Fruit fly (Drosophila melanogaster): ENCODE data around the gene JMJD6.

The JMJD6 gene

DNA sequence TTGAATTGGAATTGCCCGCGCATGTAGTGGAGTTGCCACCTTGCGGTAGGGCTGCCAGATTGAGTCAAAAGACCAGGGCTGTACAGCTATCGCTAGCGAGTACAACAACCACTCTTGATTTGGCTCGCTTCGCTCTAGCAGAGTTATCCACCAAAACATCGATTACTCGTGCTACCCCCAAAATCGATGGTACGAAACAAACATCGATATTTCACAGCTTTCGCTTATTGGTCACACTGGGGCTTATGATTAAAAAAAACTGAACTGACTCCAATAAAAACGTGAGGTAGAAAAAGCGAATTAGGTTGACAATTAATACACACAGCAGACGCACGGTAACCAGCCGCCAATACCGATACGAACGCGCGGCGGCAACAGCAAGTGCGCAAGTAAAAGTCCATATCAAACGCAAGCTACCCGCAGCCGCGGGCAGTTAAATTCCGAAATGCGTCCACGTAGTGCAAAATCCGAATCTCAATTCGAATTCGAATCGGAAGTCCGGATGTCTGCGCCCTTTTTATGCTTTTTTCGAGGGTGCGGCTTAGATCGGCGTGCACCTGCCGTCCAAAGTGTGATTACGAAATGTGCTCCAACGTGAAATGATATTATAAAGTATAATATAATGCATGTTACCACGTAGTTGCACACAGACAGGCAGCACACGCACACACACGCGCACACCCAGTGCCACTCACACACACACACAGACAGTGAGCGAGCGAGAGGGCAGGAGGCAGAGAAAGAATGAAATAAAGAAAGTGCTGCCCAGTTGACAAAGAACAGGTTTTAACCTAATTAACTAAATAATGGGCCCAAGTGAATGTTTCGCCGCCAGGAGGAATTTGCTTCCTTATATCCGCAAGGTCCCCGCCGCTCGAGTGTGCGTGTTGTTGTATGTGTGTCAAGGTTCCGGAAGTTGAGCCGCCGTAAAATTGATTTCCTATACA, 5.4 kb downstream of the JMJD6 start, which contains the start of gene Sar1 (continued):
- no peak for TF ChIP-seq chn (GFP tag; optimal IDR thresholded peaks at IDR 0.05)
- peak; percentile 43 for TF ChIP-seq CG8944 (GFP tag; optimal IDR thresholded peaks at IDR 0.05)
- TF ChIP-seq da (GFP tag; optimal IDR thresholded peaks at IDR 0.05), result no peak
- no peak for TF ChIP-seq CG12299 (tag; optimal IDR thresholded peaks at IDR 0.05)
- TF ChIP-seq Hr51 (GFP tag; optimal IDR thresholded peaks at IDR 0.05), result peak in 1 of 2 experiments; percentile 32
- TF ChIP-seq scrt (GFP tag; optimal IDR thresholded peaks at IDR 0.05), result no peak
- peak; percentile 80 for TF ChIP-seq vnd (GFP tag; IDR thresholded peaks at IDR 0.05; ENCODE audit: partially characterized antibody)
- no peak for TF ChIP-seq CG10366 (GFP tag; IDR thresholded peaks at IDR 0.05)
- no peak for TF ChIP-seq CG17359 (tag; optimal IDR thresholded peaks at IDR 0.05)
- no peak for TF ChIP-seq CG14441 (GFP tag; IDR thresholded peaks at IDR 0.05)
- no peak for TF ChIP-seq en (GFP tag; optimal IDR thresholded peaks at IDR 0.05)
- TF ChIP-seq zen2 (GFP tag; IDR thresholded peaks at IDR 0.05; ENCODE audit: partially characterized antibody), result peak; percentile 82
- TF ChIP-seq Tbp (GFP tag; optimal IDR thresholded peaks at IDR 0.05), result no peak
- TF ChIP-seq CG8765 (GFP tag; IDR thresholded peaks at IDR 0.05), result peak; percentile 33; the same call in 1 of the 2 replicates
- peak; percentile 72; the same call in 2 of the 3 replicates for TF ChIP-seq mld (GFP tag; IDR thresholded peaks at IDR 0.05; ENCODE audit: partially characterized antibody)
- TF ChIP-seq jumu (GFP tag; optimal IDR thresholded peaks at IDR 0.05), result peak; percentile 70
- TF ChIP-seq CG10321 (GFP tag; IDR thresholded peaks at IDR 0.05), result no peak
- peak in 1 of 2 experiments; percentile 83 for TF ChIP-seq Eip74EF (GFP tag; optimal IDR thresholded peaks at IDR 0.05)
- TF ChIP-seq CG10462 (GFP tag; optimal IDR thresholded peaks at IDR 0.05), result no peak
- TF ChIP-seq CG30020 (tag; optimal IDR thresholded peaks at IDR 0.05), result peak; percentile 13
- peak; percentile 95 for TF ChIP-seq hbn (GFP tag; IDR thresholded peaks at IDR 0.05; ENCODE audit: partially characterized antibody)
- peak; percentile 89 for TF ChIP-seq inv (GFP tag; IDR thresholded peaks at IDR 0.05; ENCODE audit: partially characterized antibody)
- no peak for TF ChIP-seq Dad (GFP tag; optimal IDR thresholded peaks at IDR 0.05)
- no peak for TF ChIP-seq gsb (GFP tag; IDR thresholded peaks at IDR 0.05)
- peak; percentile 74 for TF ChIP-seq Myb (GFP tag; optimal IDR thresholded peaks at IDR 0.05)
- peak; percentile 82 for TF ChIP-seq HLH4C (GFP tag; IDR thresholded peaks at IDR 0.05; ENCODE audit: partially characterized antibody)
- peak; percentile 23 for TF ChIP-seq HLH54F (GFP tag; optimal IDR thresholded peaks at IDR 0.05)
- TF ChIP-seq CG4730 (GFP tag; IDR thresholded peaks at IDR 0.05), result no peak
- TF ChIP-seq phol (tag; optimal IDR thresholded peaks at IDR 0.05), result peak; percentile 73

DNA sequence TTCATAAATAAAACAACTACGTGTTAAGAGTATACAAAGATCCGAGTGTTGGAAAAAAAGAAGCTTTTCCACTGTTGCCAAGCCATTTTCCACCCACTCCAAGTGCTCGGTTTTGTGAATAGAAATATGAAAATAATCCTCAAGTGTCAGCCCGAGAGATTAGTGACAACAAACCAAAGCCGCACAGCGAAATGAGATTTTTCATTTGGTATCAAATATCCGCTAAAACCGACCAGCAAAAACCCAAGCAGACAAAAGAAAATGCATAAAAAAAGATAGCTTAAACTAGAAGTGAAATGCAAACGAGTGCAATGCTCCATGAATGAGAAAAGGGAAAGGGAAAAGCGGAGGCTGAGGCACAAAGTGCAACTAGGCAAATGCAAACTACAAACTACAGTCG, 10.8 kb downstream of the JMJD6 start, which contains the start of gene rdhB:
TSS of gene rdhB (plus strand) at position 301 of the 400 bp plus-strand sequence.
- TF ChIP-seq Scr (GFP tag; IDR thresholded peaks at IDR 0.05; ENCODE audit: partially characterized antibody) (no peak), lilli (GFP tag; optimal IDR thresholded peaks at IDR 0.05) (no peak), CG3847 (GFP tag; IDR thresholded peaks at IDR 0.05) (no peak), CG3163 (GFP tag; optimal IDR thresholded peaks at IDR 0.05) (no peak), CG10462 (GFP tag; optimal IDR thresholded peaks at IDR 0.05) (no peak)

DNA sequence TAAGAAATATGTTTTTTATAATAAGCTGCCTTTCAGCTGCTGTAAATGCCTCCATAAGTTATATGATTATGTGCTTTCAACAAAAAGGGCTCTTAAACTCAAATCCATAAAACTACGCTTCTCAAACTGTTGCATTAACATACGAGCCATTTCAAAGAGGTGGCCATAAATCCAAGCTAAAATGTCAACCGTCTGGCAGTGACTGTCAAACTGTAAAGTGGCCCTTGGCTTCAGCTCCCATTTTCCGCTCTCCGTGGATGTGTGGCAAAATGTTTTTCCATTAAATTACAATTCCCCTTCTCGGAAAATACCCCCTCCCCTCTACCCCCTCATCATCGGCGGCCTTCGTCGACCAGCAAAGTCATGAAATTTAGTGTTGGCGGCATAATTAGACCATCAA, 19.5 kb downstream of the JMJD6 start:
- TF ChIP-seq CG8281 (tag; optimal IDR thresholded peaks at IDR 0.05) (no peak), Ets65A (GFP tag) (peak; percentile 33), Hr39 (optimal IDR thresholded peaks at IDR 0.05) (no peak), oc (tag; optimal IDR thresholded peaks at IDR 0.05) (no peak), CHES-1-like (GFP tag; optimal IDR thresholded peaks at IDR 0.05) (no peak), CG6654 (GFP tag; optimal IDR thresholded peaks at IDR 0.05) (peak; percentile 88), CG3065 (GFP tag; optimal IDR thresholded peaks at IDR 0.05) (no peak), CG5245 (GFP tag; optimal IDR thresholded peaks at IDR 0.05) (no peak), cad (GFP tag; optimal IDR thresholded peaks at IDR 0.05) (peak; percentile 59), CG13775 (GFP tag; optimal IDR thresholded peaks at IDR 0.05) (no peak), D19B (GFP tag; optimal IDR thresholded peaks at IDR 0.05) (no peak), CG15479 (GFP tag; optimal IDR thresholded peaks at IDR 0.05) (no peak), Ets97D (GFP tag; optimal IDR thresholded peaks at IDR 0.05) (no peak), Ssrp (tag; optimal IDR thresholded peaks at IDR 0.05) (no peak), dmrt11E (tag; optimal IDR thresholded peaks at IDR 0.05) (no peak)

All from whole organism, embryonic.